Worm (Caenorhabditis elegans) whole organism, L2 larva: ENCODE results near the gene F08D12.15.

Experiments used
- ama-1 ChIP-seq: fragments of 150-350 bp; optimal IDR thresholded peaks from 2 replicates; lab custom pipeline; 2018; ENCODE audit warnings: inconsistent platforms
- elt-1 ChIP-seq: fragments of 150-350 bp; optimal IDR thresholded peaks from 2 replicates; lab custom pipeline; 2014; ENCODE audit warnings: missing biosample characterization, missing genetic modification characterization
- lin-13 ChIP-seq: fragments of 150-350 bp; optimal IDR thresholded peaks from 2 replicates; lab custom pipeline; 2014; ENCODE audit warnings: missing biosample characterization, missing genetic modification reagents, missing genetic modification characterization
- nhr-11 ChIP-seq: fragments of 150-350 bp; optimal IDR thresholded peaks from 2 replicates; lab custom pipeline; 2014; ENCODE audit warnings: missing biosample characterization, missing genetic modification characterization
- nhr-237 ChIP-seq: fragments of 150-350 bp; optimal IDR thresholded peaks from 2 replicates; lab custom pipeline; 2014; ENCODE audit warnings: missing biosample characterization, missing genetic modification characterization
- peb-1 ChIP-seq: fragments of 150-350 bp; optimal IDR thresholded peaks from 2 replicates; lab custom pipeline; 2014; ENCODE audit warnings: missing biosample characterization, missing genetic modification characterization
- skn-1 ChIP-seq: sonication (generic microtip); optimal IDR thresholded peaks from 2 replicates; lab custom pipeline; 2017; ENCODE audit warnings: missing biosample characterization, missing genetic modification characterization
- snpc-4 ChIP-seq: fragments of 150-350 bp; optimal IDR thresholded peaks from 2 replicates; lab custom pipeline; 2014; ENCODE audit warnings: missing biosample characterization, missing genetic modification characterization
- unc-62 ChIP-seq: fragments of 150-350 bp; optimal IDR thresholded peaks from 2 replicates; lab custom pipeline; 2014; ENCODE audit warnings: missing biosample characterization, missing genetic modification reagents, missing genetic modification characterization

DNA sequence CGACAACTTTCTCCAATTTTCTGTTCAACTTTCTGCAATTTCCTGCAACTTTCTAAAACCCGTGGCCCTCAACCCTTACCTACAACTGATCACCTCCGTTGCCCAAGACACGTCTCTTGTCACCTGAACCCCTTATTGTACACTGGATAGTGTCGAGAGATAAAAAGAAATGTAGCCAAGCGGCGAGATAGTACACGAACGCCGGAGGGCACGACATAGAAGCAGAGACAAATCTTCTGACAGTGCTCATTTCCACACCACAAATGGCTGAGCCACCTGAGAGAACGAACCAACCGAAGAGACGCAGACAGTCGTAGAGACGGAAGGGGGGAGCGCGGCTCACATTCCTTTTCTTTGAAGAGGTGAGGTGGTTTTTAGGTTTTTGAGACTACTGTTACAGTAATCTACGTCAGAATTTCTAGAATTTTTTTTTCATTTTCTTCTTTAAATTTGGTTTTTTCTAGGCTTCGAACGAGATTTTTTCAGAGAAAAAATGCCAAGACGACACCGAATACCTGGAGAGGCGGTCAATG is 41.3 kb downstream of the F08D12.15 start, which contains the start of gene K12H6.12:
- TF ChIP-seq peb-1 (tag; lab: Kevin White, UChicago) (no peak), unc-62 (GFP tag; lab: Kevin White, UChicago) (no peak), nhr-11 (no peak), ama-1 (lab: Kevin White, UChicago) (no peak), snpc-4 (no peak), skn-1 (no peak), elt-1 (tag; lab: Kevin White, UChicago) (no peak), lin-13 (GFP tag; lab: Kevin White, UChicago) (no peak), nhr-237 (tag; lab: Kevin White, UChicago) (no peak)
